Fruit fly (Drosophila melanogaster) whole organism, wandering third instar larva: Measurements from ENCODE around the gene CG42693.

Source experiments
- Abd-B ChIP-seq: fragments of >200 bp; optimal IDR thresholded peaks from 2 replicates; lab custom pipeline; 2017; ENCODE audit warnings: missing biosample characterization, missing genetic modification characterization
- CG32264 ChIP-seq: fragments of 200-800 bp; sonication (Bioruptor generic); optimal IDR thresholded peaks from 2 replicates; lab custom pipeline; 2016; ENCODE audit warnings: missing biosample characterization, missing genetic modification characterization
- Hnf4 ChIP-seq: fragments of 200-800 bp; sonication (Bioruptor generic); optimal IDR thresholded peaks from 2 replicates; lab custom pipeline; 2016; ENCODE audit warnings: missing biosample characterization, mild to moderate bottlenecking, missing genetic modification characterization
- OdsH ChIP-seq: fragments of 200-800 bp; sonication (Bioruptor generic); optimal IDR thresholded peaks from 2 replicates; lab custom pipeline; 2016; ENCODE audit warnings: missing biosample characterization, mild to moderate bottlenecking, missing genetic modification characterization
- Sp1 ChIP-seq: fragments of 200-800 bp; sonication (Bioruptor generic); optimal IDR thresholded peaks from 3 replicates; lab custom pipeline; 2019; ENCODE audit warnings: missing biosample characterization, mild to moderate bottlenecking, missing genetic modification characterization, moderate library complexity
- jim ChIP-seq: fragments of 175-275, 200-325 bp; sonication (Bioruptor generic); optimal IDR thresholded peaks from 2 replicates; lab custom pipeline; 2016; ENCODE audit warnings: missing biosample characterization, mild to moderate bottlenecking, missing genetic modification characterization
- pan ChIP-seq: fragments of >200 bp; optimal IDR thresholded peaks from 2 replicates; lab custom pipeline; 2017

dm6 chr3R:31747429-31748048, 39.4 kb upstream of the CG42693 start, which contains the start of the genes nero and CG1910:
- TF ChIP-seq pan (lab: Kevin White, UChicago) (no peak), Abd-B (GFP tag; lab: Kevin White, UChicago) (no peak), OdsH (GFP tag; lab: Kevin White, UChicago) (peak; percentile 8), CG32264 (GFP tag; lab: Kevin White, UChicago) (no peak), Sp1 (GFP tag; lab: Kevin White, UChicago) (peak; percentile 19), jim (GFP tag; lab: Kevin White, UChicago) (no peak), Hnf4 (GFP tag; lab: Kevin White, UChicago) (peak; percentile 34)
